Worm (Caenorhabditis elegans) whole organism, early embryonic: ENCODE results near the gene igcm-1.

Experiments used
- B0310.2 ChIP-seq: sonication (generic microtip); optimal IDR thresholded peaks from 2 replicates; lab custom pipeline; 2016; ENCODE audit warnings: mild to moderate bottlenecking, missing genetic modification characterization, missing compliant biosample characterization
- F13C5.2 ChIP-seq: sonication (generic microtip); optimal IDR thresholded peaks from 2 replicates; lab custom pipeline; 2017; ENCODE audit warnings: mild to moderate bottlenecking, missing genetic modification characterization, inconsistent platforms, missing compliant biosample characterization
- aly-1 ChIP-seq: sonication (generic microtip); optimal IDR thresholded peaks from 2 replicates; lab custom pipeline; 2016; ENCODE audit warnings: missing genetic modification characterization, missing compliant biosample characterization
- ama-1 ChIP-seq: fragments of 150-350 bp; optimal IDR thresholded peaks from 2 replicates; lab custom pipeline; 2014
- ceh-13 ChIP-seq: fragments of 200-800 bp; sonication (Bioruptor generic); optimal IDR thresholded peaks from 2 replicates; lab custom pipeline; 2018; ENCODE audit warnings: mild to moderate bottlenecking, missing genetic modification characterization, missing compliant biosample characterization
- flt-1 ChIP-seq: fragments of 200-800 bp; sonication (Bioruptor generic); IDR thresholded peaks from 2 replicates; pipeline ENCODE4 v1.3.6; 2022; ENCODE audit warnings: missing genetic modification characterization, missing compliant biosample characterization
- pes-1 ChIP-seq: fragments of 200-800 bp; sonication (Bioruptor generic); IDR thresholded peaks from 2 replicates; pipeline ENCODE4 v1.3.6; 2022; ENCODE audit warnings: missing genetic modification reagents, missing genetic modification characterization, missing compliant biosample characterization
- scrt-1 ChIP-seq: fragments of 200-800 bp; sonication (Bioruptor generic); IDR thresholded peaks from 2 replicates; pipeline ENCODE4 v1.3.6; 2022; ENCODE audit warnings: missing genetic modification characterization, missing compliant biosample characterization
- sea-1 ChIP-seq: fragments of 200-800 bp; sonication (Bioruptor generic); conservative IDR thresholded peaks from 2 replicates; pipeline ENCODE4 v1.3.6; 2022; ENCODE audit warnings: missing genetic modification characterization, missing compliant biosample characterization
- tbx-37 ChIP-seq: fragments of 200-800 bp; sonication (Bioruptor generic); conservative IDR thresholded peaks from 2 replicates; pipeline ENCODE4 v1.3.6; 2022; ENCODE audit warnings: missing genetic modification reagents, missing genetic modification characterization, missing compliant biosample characterization

ce11 chrX:873634-874033 is 22.3 kb upstream of the igcm-1 start:
- no peak for TF ChIP-seq F13C5.2 (tag; lab: Kevin White, UChicago)
- TF ChIP-seq tbx-37: no peak
- no peak for TF ChIP-seq ceh-13 (GFP tag; lab: Kevin White, UChicago)
- TF ChIP-seq ama-1 (lab: Kevin White, UChicago): no peak
- no peak for TF ChIP-seq flt-1 (GFP tag; lab: Robert Waterston, UW)
- TF ChIP-seq scrt-1 (GFP tag; lab: Robert Waterston, UW): no peak
- TF ChIP-seq B0310.2 (tag; lab: Kevin White, UChicago): no peak
- no peak for TF ChIP-seq aly-1 (tag; lab: Kevin White, UChicago)
- TF ChIP-seq pes-1: no peak
- no peak for TF ChIP-seq sea-1 (GFP tag; lab: Robert Waterston, UW)
